Worm (Caenorhabditis elegans) whole organism, young adult: ENCODE data around the gene skr-6.

ENCODE experiments used
- D2030.7 ChIP-seq: fragments of 200-800 bp; sonication (Bioruptor generic); IDR thresholded peaks from 2 replicates; pipeline ENCODE4 v1.3.6; 2022; ENCODE audit warnings: missing genetic modification reagents, missing genetic modification characterization, missing compliant biosample characterization
- F55B11.4 ChIP-seq: sonication (generic microtip); optimal IDR thresholded peaks from 2 replicates; lab custom pipeline; 2016; ENCODE audit warnings: missing compliant biosample characterization, missing genetic modification characterization, borderline replicate concordance; ENCODE audit not compliant: insufficient read depth
- Y56A3A.18 ChIP-seq: fragments of 200-800 bp; sonication (Bioruptor generic); IDR thresholded peaks from 2 replicates; pipeline ENCODE4 v1.3.6; 2022; ENCODE audit warnings: missing genetic modification reagents, missing genetic modification characterization, missing compliant biosample characterization
- ama-1 ChIP-seq, 3 experiments: fragments of 150-350 bp in 1 of 3; sonication (generic microtip) in 2 of 3; optimal IDR thresholded peaks; 2 replicates each; lab custom pipeline; 2014 to 2018; ENCODE audit warnings: missing biosample characterization in 2 of 3, missing genetic modification characterization in 2 of 3, missing genetic modification reagents in 2 of 3
- aptf-3 ChIP-seq: fragments of 200-800 bp; sonication (Bioruptor generic); IDR thresholded peaks from 2 replicates; pipeline ENCODE4 v1.3.6; 2022; ENCODE audit warnings: missing genetic modification characterization, missing compliant biosample characterization
- attf-6 ChIP-seq: fragments of 200-800 bp; sonication (Bioruptor generic); IDR thresholded peaks from 2 replicates; pipeline ENCODE4 v1.3.6; 2022; ENCODE audit warnings: missing genetic modification reagents, missing genetic modification characterization, missing compliant biosample characterization
- bed-1 ChIP-seq: fragments of 200-800 bp; sonication (Bioruptor generic); IDR thresholded peaks from 2 replicates; pipeline ENCODE4 v1.3.6; 2022; ENCODE audit warnings: missing genetic modification reagents, missing genetic modification characterization, missing compliant biosample characterization
- cebp-1 ChIP-seq, 2 experiments: fragments of 200-800 bp in 1 of 2; sonication (Bioruptor generic) in 1 of 2; sonication (generic microtip) in 1 of 2; IDR thresholded peaks in 1 of 2; optimal IDR thresholded peaks in 1 of 2; 2 replicates each; pipeline versions ENCODE4 v1.3.6 to Lab custom; 2017 to 2022; ENCODE audit warnings: missing compliant biosample characterization in 2 of 2, missing genetic modification characterization in 2 of 2, mild to moderate bottlenecking in 1 of 2, missing genetic modification reagents in 1 of 2, moderate library complexity in 1 of 2
- ceh-27 ChIP-seq: fragments of 200-800 bp; sonication (Bioruptor generic); optimal IDR thresholded peaks from 2 replicates; lab custom pipeline; 2018; ENCODE audit warnings: mild to moderate bottlenecking, missing genetic modification characterization, moderate library complexity, missing compliant biosample characterization
- ceh-58 ChIP-seq: fragments of 200-800 bp; sonication (Bioruptor generic); IDR thresholded peaks from 2 replicates; pipeline ENCODE4 v1.3.6; 2022; ENCODE audit warnings: missing genetic modification characterization, missing compliant biosample characterization
- ceh-79 ChIP-seq: sonication (generic microtip); optimal IDR thresholded peaks from 2 replicates; lab custom pipeline; 2017; ENCODE audit warnings: mild to moderate bottlenecking, missing genetic modification characterization, missing compliant biosample characterization
- die-1 ChIP-seq: sonication (generic microtip); optimal IDR thresholded peaks from 2 replicates; lab custom pipeline; 2016; ENCODE audit warnings: missing genotype, mild to moderate bottlenecking, missing genetic modification characterization, missing compliant biosample characterization
- egl-18 ChIP-seq: fragments of 200-800 bp; sonication (Bioruptor generic); IDR thresholded peaks from 2 replicates; pipeline ENCODE4 v1.3.6; 2022; ENCODE audit warnings: missing genetic modification reagents, missing genetic modification characterization, missing compliant biosample characterization
- egl-44 ChIP-seq: fragments of 200-800 bp; sonication (Bioruptor generic); IDR thresholded peaks from 2 replicates; pipeline ENCODE4 v1.3.6; 2022; ENCODE audit warnings: missing genetic modification reagents, missing genetic modification characterization, missing compliant biosample characterization
- ekl-4 ChIP-seq: fragments of 200-800 bp; sonication (Bioruptor generic); IDR thresholded peaks from 2 replicates; pipeline ENCODE4 v1.3.6; 2022; ENCODE audit warnings: missing genetic modification reagents, missing genetic modification characterization, missing compliant biosample characterization
- fkh-3 ChIP-seq: sonication (generic microtip); optimal IDR thresholded peaks from 2 replicates; lab custom pipeline; 2016; ENCODE audit warnings: mild to moderate bottlenecking, missing genetic modification characterization, missing compliant biosample characterization
- lag-1 ChIP-seq: fragments of 200-800 bp; sonication (Bioruptor generic); IDR thresholded peaks from 2 replicates; pipeline ENCODE4 v1.3.6; 2022; ENCODE audit warnings: missing genetic modification reagents, missing genetic modification characterization, missing compliant biosample characterization
- let-526 ChIP-seq: fragments of 200-800 bp; sonication (Bioruptor generic); IDR thresholded peaks from 2 replicates; pipeline ENCODE4 v1.3.6; 2022; ENCODE audit warnings: missing genetic modification reagents, missing genetic modification characterization, missing compliant biosample characterization
- lin-35 ChIP-seq, 3 experiments: fragments of 150-350 bp in 2 of 3; sonication (generic microtip) in 1 of 3; optimal IDR thresholded peaks; 2 replicates each; lab custom pipeline; 2014 to 2018; ENCODE audit warnings: missing biosample characterization in 3 of 3, missing genetic modification characterization in 3 of 3, missing genetic modification reagents in 3 of 3
- lin-40 ChIP-seq: sonication (generic microtip); optimal IDR thresholded peaks from 2 replicates; lab custom pipeline; 2016; ENCODE audit warnings: missing genetic modification characterization, mild to moderate bottlenecking, missing compliant biosample characterization, missing genotype, missing genetic modification reagents
- lir-1 ChIP-seq: fragments of 200-800 bp; sonication (Bioruptor generic); conservative IDR thresholded peaks from 2 replicates; pipeline ENCODE4 v1.3.6; 2022; ENCODE audit warnings: missing genetic modification reagents, missing genetic modification characterization, missing compliant biosample characterization
- lsy-27 ChIP-seq: sonication (generic microtip); optimal IDR thresholded peaks from 2 replicates; lab custom pipeline; 2017; ENCODE audit warnings: missing genetic modification characterization, mild to moderate bottlenecking, missing compliant biosample characterization, antibody characterized with exemption, missing genotype, borderline replicate concordance; ENCODE audit not compliant: insufficient read depth
- mxl-1 ChIP-seq: sonication (generic microtip); optimal IDR thresholded peaks from 2 replicates; lab custom pipeline; 2016; ENCODE audit warnings: missing genetic modification characterization, missing compliant biosample characterization
- nhr-80 ChIP-seq: sonication (generic microtip); optimal IDR thresholded peaks from 2 replicates; lab custom pipeline; 2016; ENCODE audit warnings: missing genetic modification characterization, missing compliant biosample characterization
- rcor-1 ChIP-seq: fragments of 200-800 bp; sonication (Bioruptor generic); IDR thresholded peaks from 2 replicates; pipeline ENCODE4 v1.3.6; 2022; ENCODE audit warnings: missing genetic modification reagents, missing genetic modification characterization, missing compliant biosample characterization
- rec-8 ChIP-seq, 2 experiments: sonication (generic microtip); optimal IDR thresholded peaks; 2 replicates each; lab custom pipeline; 2016; ENCODE audit warnings: mild to moderate bottlenecking in 2 of 2, missing genetic modification characterization in 2 of 2, missing genetic modification reagents in 2 of 2, missing genotype in 2 of 2, missing biosample characterization in 1 of 2, missing compliant biosample characterization in 1 of 2, moderate library complexity in 1 of 2
- snpc-1.1 ChIP-seq: sonication (generic microtip); optimal IDR thresholded peaks from 2 replicates; lab custom pipeline; 2017; ENCODE audit warnings: missing genetic modification characterization, mild to moderate bottlenecking, missing compliant biosample characterization, antibody characterized with exemption, moderate library complexity, missing genotype, missing genetic modification reagents; ENCODE audit not compliant: insufficient read depth
- somi-1 ChIP-seq: fragments of 200-800 bp; sonication (Bioruptor generic); optimal IDR thresholded peaks from 2 replicates; lab custom pipeline; 2018; ENCODE audit warnings: mild to moderate bottlenecking, missing genetic modification characterization, missing compliant biosample characterization
- sptf-2 ChIP-seq: fragments of 200-800 bp; sonication (Bioruptor generic); optimal IDR thresholded peaks from 2 replicates; lab custom pipeline; 2018; ENCODE audit warnings: mild to moderate bottlenecking, missing genetic modification characterization, missing compliant biosample characterization
- xnd-1 ChIP-seq: sonication (generic microtip); optimal IDR thresholded peaks from 2 replicates; lab custom pipeline; 2016; ENCODE audit warnings: missing genotype, missing genetic modification reagents, missing genetic modification characterization, missing compliant biosample characterization
- zim-3 ChIP-seq: sonication (generic microtip); optimal IDR thresholded peaks from 2 replicates; lab custom pipeline; 2017; ENCODE audit warnings: mild to moderate bottlenecking, missing genetic modification characterization, moderate library complexity, missing compliant biosample characterization
- ztf-26 ChIP-seq: sonication (generic microtip); optimal IDR thresholded peaks from 2 replicates; lab custom pipeline; 2017; ENCODE audit warnings: missing genetic modification characterization, missing compliant biosample characterization
- ztf-3 ChIP-seq: fragments of 200-800 bp; sonication (Bioruptor generic); optimal IDR thresholded peaks from 2 replicates; lab custom pipeline; 2018; ENCODE audit warnings: mild to moderate bottlenecking, missing genetic modification characterization, missing compliant biosample characterization

skr-6 gene

ce11 chrV:18280778-18281177 is 11.0 kb upstream of the skr-6 start, which contains the start of gene Y51A2A.16:
Gene Y51A2A.16, minus strand, starts transcription at chrV:18280878.
- TF ChIP-seq ceh-58 (GFP tag; lab: Robert Waterston, UW) (no peak), xnd-1 (tag; lab: Kevin White, UChicago) (no peak), mxl-1 (tag; lab: Kevin White, UChicago) (no peak), D2030.7 (GFP tag; lab: Robert Waterston, UW) (no peak), fkh-3 (tag; lab: Kevin White, UChicago) (no peak), Y56A3A.18 (no peak), rcor-1 (no peak), ztf-3 (GFP tag; lab: Kevin White, UChicago) (no peak), lin-35 (GFP tag; optimal IDR thresholded peaks at IDR 0.05; lab: Kevin White, UChicago) (no peak), F55B11.4 (no peak), lag-1 (GFP tag; lab: Robert Waterston, UW) (no peak), attf-6 (no peak), cebp-1 (GFP tag; IDR thresholded peaks at IDR 0.05; lab: Robert Waterston, UW) (no peak), cebp-1 (tag; optimal IDR thresholded peaks at IDR 0.05; lab: Kevin White, UChicago) (no peak), ceh-79 (tag; lab: Kevin White, UChicago) (no peak), bed-1 (GFP tag; lab: Robert Waterston, UW) (no peak), lir-1 (no peak), ztf-26 (tag; lab: Kevin White, UChicago) (no peak), ceh-27 (GFP tag; lab: Kevin White, UChicago) (no peak)

ce11 chrV:18270403-18270802 is 618 bp upstream of the skr-6 start, which contains the start of gene Y37H2C.4:
Gene Y37H2C.4, plus strand, starts transcription at chrV:18270703.
- no peak for TF ChIP-seq somi-1 (GFP tag; lab: Kevin White, UChicago)
- no peak for TF ChIP-seq egl-18 (GFP tag; lab: Robert Waterston, UW)
- TF ChIP-seq let-526 (GFP tag; lab: Robert Waterston, UW), result no peak
- TF ChIP-seq egl-44 (GFP tag; lab: Robert Waterston, UW), result no peak
- no peak for TF ChIP-seq ama-1 (optimal IDR thresholded peaks at IDR 0.05; lab: Kevin White, UChicago)
- TF ChIP-seq ama-1 (GFP tag; optimal IDR thresholded peaks at IDR 0.05; lab: Kevin White, UChicago), result no peak
- no peak for TF ChIP-seq ekl-4
- no peak for TF ChIP-seq aptf-3 (GFP tag; lab: Robert Waterston, UW)
- no peak for TF ChIP-seq snpc-1.1 (tag; lab: Kevin White, UChicago)
- no peak for TF ChIP-seq rec-8 (tag; optimal IDR thresholded peaks at IDR 0.05; lab: Kevin White, UChicago)
- TF ChIP-seq sptf-2, result no peak
- no peak for TF ChIP-seq Y56A3A.18
- no peak for TF ChIP-seq F55B11.4

- TF ChIP-seq zim-3 (tag; lab: Kevin White, UChicago), result no peak
- no peak for TF ChIP-seq snpc-1.1 (tag; lab: Kevin White, UChicago)
- TF ChIP-seq attf-6, result no peak
- TF ChIP-seq lin-40 (tag; lab: Kevin White, UChicago), result no peak
These were observed 1.0 kb downstream of the skr-6 start, which contains the start of gene fbxa-213 for ce11 chrV:18268744-18269143. Gene fbxa-213, minus strand, starts transcription at chrV:18268844.

- TF ChIP-seq die-1 (tag; lab: Kevin White, UChicago), result no peak
- TF ChIP-seq lsy-27, result no peak
- peak; percentile 48 for TF ChIP-seq nhr-80
These were observed 3.5 kb downstream of the skr-6 start, which contains the start of gene R10E8.6 for ce11 chrV:18266238-18266637. Gene R10E8.6, minus strand, starts transcription at chrV:18266391.
